Worm (Caenorhabditis elegans) whole organism, L4 larva: Measurements from ENCODE around the gene pap-3.

Experiments used
- D1046.2 ChIP-seq: fragments of 200-800 bp; sonication (Bioruptor generic); IDR thresholded peaks from 2 replicates; pipeline ENCODE4 v1.3.6; 2022; ENCODE audit warnings: missing genetic modification characterization, missing compliant biosample characterization
- F10B5.3 ChIP-seq: sonication (generic microtip); optimal IDR thresholded peaks from 2 replicates; lab custom pipeline; 2016; ENCODE audit warnings: mild to moderate bottlenecking, missing genetic modification characterization, missing compliant biosample characterization
- F37D6.2 ChIP-seq: sonication (generic microtip); optimal IDR thresholded peaks from 2 replicates; lab custom pipeline; 2016; ENCODE audit warnings: mild to moderate bottlenecking, missing genetic modification characterization, missing compliant biosample characterization
- F49E8.2 ChIP-seq: sonication (generic microtip); optimal IDR thresholded peaks from 2 replicates; lab custom pipeline; 2016; ENCODE audit warnings: missing compliant biosample characterization, mild to moderate bottlenecking, missing genetic modification characterization, borderline replicate concordance
- Y5F2A.4 ChIP-seq: fragments of 200-800 bp; sonication (Bioruptor generic); optimal IDR thresholded peaks from 2 replicates; lab custom pipeline; 2018; ENCODE audit warnings: mild to moderate bottlenecking, missing genetic modification characterization, missing compliant biosample characterization
- ZK337.2 ChIP-seq: fragments of 200-800 bp; sonication (Bioruptor generic); IDR thresholded peaks from 2 replicates; pipeline ENCODE4 v1.3.6; 2022; ENCODE audit warnings: missing genetic modification reagents, missing genetic modification characterization, missing compliant biosample characterization
- ZK546.5 ChIP-seq, 2 experiments: sonication (generic microtip); optimal IDR thresholded peaks; 2 replicates each; lab custom pipeline; 2017; ENCODE audit warnings: missing biosample characterization in 2 of 2, missing genetic modification characterization in 2 of 2
- aha-1 ChIP-seq: fragments of 150-350 bp; peaks from one replicate; lab custom pipeline; 2014; ENCODE audit warnings: missing biosample characterization, missing genetic modification characterization
- ama-1 ChIP-seq: fragments of 150-350 bp; optimal IDR thresholded peaks from 2 replicates; lab custom pipeline; 2014; ENCODE audit warnings: inconsistent platforms, mixed read lengths
- arid-1 ChIP-seq: fragments of 200-800 bp; sonication (Bioruptor generic); conservative IDR thresholded peaks from 2 replicates; pipeline ENCODE4 v1.3.6; 2022; ENCODE audit warnings: missing genetic modification reagents, missing genetic modification characterization, missing compliant biosample characterization
- ceh-44 ChIP-seq: fragments of 200-800 bp; sonication (Bioruptor generic); IDR thresholded peaks from 2 replicates; pipeline ENCODE4 v1.3.6; 2022; ENCODE audit warnings: missing genetic modification reagents, missing genetic modification characterization, missing compliant biosample characterization
- ces-1 ChIP-seq: fragments of 150-350 bp; sonication (generic microtip); optimal IDR thresholded peaks from 4 replicates; lab custom pipeline; 2014; ENCODE audit warnings: missing biosample characterization, missing genetic modification reagents, missing genetic modification characterization
- cey-2 ChIP-seq: sonication (generic microtip); optimal IDR thresholded peaks from 3 replicates; lab custom pipeline; 2017; ENCODE audit warnings: missing genetic modification characterization, mild to moderate bottlenecking, missing compliant biosample characterization, antibody characterized with exemption, borderline replicate concordance; ENCODE audit not compliant: insufficient read depth
- daf-12 ChIP-seq: fragments of 150-350 bp; optimal IDR thresholded peaks from 2 replicates; lab custom pipeline; 2014; ENCODE audit warnings: missing biosample characterization, missing genetic modification reagents, missing genetic modification characterization
- daf-19 ChIP-seq: fragments of 200-800 bp; sonication (Bioruptor generic); conservative IDR thresholded peaks from 2 replicates; pipeline ENCODE4 v1.3.6; 2022; ENCODE audit warnings: missing genetic modification characterization, missing compliant biosample characterization
- dmd-6 ChIP-seq: fragments of 200-800 bp; sonication (Bioruptor generic); IDR thresholded peaks from 2 replicates; pipeline ENCODE4 v1.3.6; 2022; ENCODE audit warnings: missing genetic modification reagents, missing genetic modification characterization, missing compliant biosample characterization
- dpl-1 ChIP-seq: fragments of 150-350 bp; optimal IDR thresholded peaks from 2 replicates; lab custom pipeline; 2014; ENCODE audit warnings: missing biosample characterization, missing genetic modification reagents, missing genetic modification characterization
- dve-1 ChIP-seq: sonication (generic microtip); optimal IDR thresholded peaks from 2 replicates; lab custom pipeline; 2017; ENCODE audit warnings: antibody characterized with exemption, mild to moderate bottlenecking, missing genetic modification characterization, missing compliant biosample characterization; ENCODE audit not compliant: insufficient read depth
- egl-43 ChIP-seq: fragments of 200-800 bp; sonication (Bioruptor generic); IDR thresholded peaks from 2 replicates; pipeline ENCODE4 v1.3.6; 2022; ENCODE audit warnings: missing genetic modification reagents, missing genetic modification characterization, missing compliant biosample characterization
- hlh-11 ChIP-seq: fragments of 200-800 bp; sonication (Bioruptor generic); optimal IDR thresholded peaks from 2 replicates; lab custom pipeline; 2018; ENCODE audit warnings: mild to moderate bottlenecking, missing genetic modification characterization, missing compliant biosample characterization
- hlh-30 ChIP-seq: sonication (generic microtip); optimal IDR thresholded peaks from 2 replicates; lab custom pipeline; 2017; ENCODE audit warnings: antibody characterized with exemption, mild to moderate bottlenecking, missing genetic modification characterization, missing compliant biosample characterization; ENCODE audit not compliant: insufficient read depth
- lin-15B ChIP-seq: fragments of 150-350 bp; sonication (generic microtip); optimal IDR thresholded peaks from 3 replicates; lab custom pipeline; 2014; ENCODE audit warnings: missing biosample characterization, missing genetic modification characterization
- lsy-2 ChIP-seq, 2 experiments: fragments of 150-350 bp in 1 of 2; sonication (generic microtip) in 1 of 2; optimal IDR thresholded peaks; 2 replicates each; lab custom pipeline; 2014 to 2017; ENCODE audit warnings: missing biosample characterization in 2 of 2, missing genetic modification characterization in 2 of 2
- madf-5 ChIP-seq, 2 experiments: fragments of 200-800 bp; sonication (Bioruptor generic); IDR thresholded peaks; 2 replicates each; pipeline ENCODE4 v1.3.6; 2022; ENCODE audit warnings: missing compliant biosample characterization in 2 of 2, missing genetic modification characterization in 2 of 2
- madf-9 ChIP-seq: fragments of 200-800 bp; sonication (Bioruptor generic); conservative IDR thresholded peaks from 2 replicates; pipeline ENCODE4 v1.3.6; 2022; ENCODE audit warnings: missing genetic modification reagents, missing genetic modification characterization, missing compliant biosample characterization
- mxl-2 ChIP-seq: fragments of 200-800 bp; sonication (Bioruptor generic); conservative IDR thresholded peaks from 2 replicates; pipeline ENCODE4 v1.3.6; 2022; ENCODE audit warnings: missing genetic modification reagents, missing genetic modification characterization, missing compliant biosample characterization
- nhr-10 ChIP-seq: fragments of 150-350 bp; optimal IDR thresholded peaks from 2 replicates; lab custom pipeline; 2014; ENCODE audit warnings: missing biosample characterization, missing genetic modification characterization
- nhr-102 ChIP-seq: sonication (generic microtip); optimal IDR thresholded peaks from 2 replicates; lab custom pipeline; 2016; ENCODE audit warnings: mild to moderate bottlenecking, missing genetic modification characterization, moderate library complexity, missing compliant biosample characterization
- nhr-11 ChIP-seq: fragments of 150-350 bp; optimal IDR thresholded peaks from 2 replicates; lab custom pipeline; 2014; ENCODE audit warnings: missing biosample characterization, missing genetic modification characterization
- nhr-28 ChIP-seq: fragments of 150-350 bp; optimal IDR thresholded peaks from 2 replicates; lab custom pipeline; 2014; ENCODE audit warnings: missing biosample characterization, missing genetic modification characterization
- nhr-41 ChIP-seq: fragments of 200-800 bp; sonication (Bioruptor generic); IDR thresholded peaks from 2 replicates; pipeline ENCODE4 v1.3.6; 2022; ENCODE audit warnings: missing genetic modification reagents, missing genetic modification characterization, missing compliant biosample characterization
- nhr-42 ChIP-seq: fragments of 200-800 bp; sonication (Bioruptor generic); IDR thresholded peaks from 2 replicates; pipeline ENCODE4 v1.3.6; 2022; ENCODE audit warnings: missing genetic modification characterization, missing compliant biosample characterization
- nhr-6 ChIP-seq: fragments of 150-350 bp; optimal IDR thresholded peaks from 2 replicates; lab custom pipeline; 2014; ENCODE audit warnings: missing biosample characterization, missing genetic modification characterization
- nhr-76 ChIP-seq: fragments of 150-350 bp; optimal IDR thresholded peaks from 2 replicates; lab custom pipeline; 2014; ENCODE audit warnings: missing biosample characterization, missing genetic modification characterization
- php-3 ChIP-seq: fragments of 200-800 bp; sonication (Bioruptor generic); IDR thresholded peaks from 2 replicates; pipeline ENCODE4 v1.3.6; 2022; ENCODE audit warnings: missing genetic modification reagents, missing genetic modification characterization, missing compliant biosample characterization
- pqm-1 ChIP-seq: sonication (generic microtip); optimal IDR thresholded peaks from 2 replicates; lab custom pipeline; 2017; ENCODE audit warnings: missing biosample characterization, missing genetic modification characterization
- rbr-2 ChIP-seq: sonication (generic microtip); optimal IDR thresholded peaks from 2 replicates; lab custom pipeline; 2016; ENCODE audit warnings: missing genotype, missing genetic modification characterization, missing compliant biosample characterization
- sdz-12 ChIP-seq: fragments of 200-800 bp; sonication (Bioruptor generic); optimal IDR thresholded peaks from 2 replicates; lab custom pipeline; 2018; ENCODE audit warnings: mild to moderate bottlenecking, missing genetic modification characterization, missing compliant biosample characterization
- set-16 ChIP-seq: fragments of 200-800 bp; sonication (Bioruptor generic); IDR thresholded peaks from 2 replicates; pipeline ENCODE4 v1.3.6; 2022; ENCODE audit warnings: missing genetic modification reagents, missing genetic modification characterization, missing compliant biosample characterization
- tra-1 ChIP-seq: fragments of 200-800 bp; sonication (Bioruptor generic); IDR thresholded peaks from 2 replicates; pipeline ENCODE4 v1.3.6; 2022; ENCODE audit warnings: missing genetic modification reagents, missing genetic modification characterization, missing compliant biosample characterization
- unc-130 ChIP-seq: sonication (generic microtip); optimal IDR thresholded peaks from 2 replicates; lab custom pipeline; 2016; ENCODE audit warnings: missing genetic modification reagents, missing genetic modification characterization, missing compliant biosample characterization
- unc-39 ChIP-seq: sonication (generic microtip); optimal IDR thresholded peaks from 2 replicates; lab custom pipeline; 2017; ENCODE audit warnings: missing biosample characterization, missing genetic modification characterization
- unc-62 ChIP-seq, 3 experiments: fragments of 150-350 bp in 1 of 3; sonication (generic microtip); optimal IDR thresholded peaks in 2 of 3; peaks in 1 of 3; 1 replicate in 1 of 3; 2 replicates in 2 of 3; lab custom pipeline; 2014 to 2017; ENCODE audit warnings: missing biosample characterization in 3 of 3, missing genetic modification characterization in 3 of 3, missing genetic modification reagents in 3 of 3, missing genotype in 1 of 3
- zip-11 ChIP-seq: fragments of 200-800 bp; sonication (Bioruptor generic); IDR thresholded peaks from 2 replicates; pipeline ENCODE4 v1.3.6; 2022; ENCODE audit warnings: missing genetic modification characterization, missing compliant biosample characterization

pap-3 gene

DNA sequence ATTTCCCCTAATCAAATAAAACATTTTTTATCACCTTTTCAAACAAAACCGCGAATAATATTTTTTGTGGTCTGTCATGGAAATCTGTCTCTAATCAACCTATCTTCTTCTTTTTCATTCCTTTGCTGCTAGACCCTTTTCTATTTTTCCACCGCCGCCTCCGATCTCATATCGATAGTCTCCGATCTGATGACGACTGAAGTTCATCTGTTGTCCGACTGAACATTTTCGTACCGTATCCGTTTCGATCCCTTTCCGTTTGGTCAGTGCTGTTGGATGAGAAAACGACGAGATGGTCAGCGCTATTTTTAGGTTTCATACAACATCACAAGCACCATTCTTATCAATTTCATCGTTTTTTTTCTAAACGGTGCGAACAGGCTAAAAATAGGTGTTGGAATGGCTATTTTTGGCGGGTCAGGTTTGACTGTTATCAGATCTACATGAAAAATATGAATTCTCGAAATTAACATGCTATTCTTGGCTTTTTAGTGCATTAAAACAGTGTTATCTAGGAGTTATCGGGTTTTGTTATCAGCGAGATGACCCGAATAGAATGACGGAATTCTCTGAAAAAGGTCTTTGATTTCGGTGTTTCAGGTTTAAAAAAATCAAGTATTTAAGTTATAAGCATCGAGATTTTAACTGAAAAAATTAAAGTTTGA, 20.3 kb upstream of the pap-3 start (continued):
- TF ChIP-seq lsy-2 (tag; optimal IDR thresholded peaks at IDR 0.05; lab: Kevin White, UChicago) = peak in 1 of 2 experiments; percentile 20
- no peak for TF ChIP-seq ZK337.2 (GFP tag; lab: Robert Waterston, UW)
- TF ChIP-seq set-16 (GFP tag; lab: Robert Waterston, UW) = no peak
- TF ChIP-seq hlh-30 (tag; lab: Kevin White, UChicago) = peak; percentile 29
- no peak for TF ChIP-seq F10B5.3
- TF ChIP-seq daf-19 (GFP tag; lab: Robert Waterston, UW) = no peak
- TF ChIP-seq dpl-1 = no peak
- TF ChIP-seq dmd-6 = peak; percentile 55
- no peak for TF ChIP-seq ces-1
- TF ChIP-seq nhr-28 (tag; lab: Kevin White, UChicago) = peak; percentile 85
- no peak for TF ChIP-seq nhr-11 (tag; lab: Kevin White, UChicago)
- no peak for TF ChIP-seq nhr-6 (tag; lab: Kevin White, UChicago)
- no peak for TF ChIP-seq ZK546.5 (tag; optimal IDR thresholded peaks at IDR 0.05; lab: Kevin White, UChicago)
- peak; percentile 83 for TF ChIP-seq hlh-11 (tag; lab: Kevin White, UChicago)
- TF ChIP-seq nhr-76 (tag; lab: Kevin White, UChicago) = peak; percentile 67
- no peak for TF ChIP-seq aha-1
- peak; percentile 54; the same call in 1 of the 2 replicates for TF ChIP-seq tra-1 (GFP tag; lab: Robert Waterston, UW)
- TF ChIP-seq zip-11 (GFP tag; lab: Robert Waterston, UW) = no peak
- TF ChIP-seq madf-5 (GFP tag; IDR thresholded peaks at IDR 0.05; lab: Robert Waterston, UW) = no peak
- TF ChIP-seq daf-12 (tag; lab: Kevin White, UChicago) = no peak

- no peak for TF ChIP-seq nhr-41
- no peak for TF ChIP-seq nhr-10 (tag; lab: Kevin White, UChicago)
- no peak for TF ChIP-seq nhr-102 (tag; lab: Kevin White, UChicago)
- no peak for TF ChIP-seq dve-1 (tag; lab: Kevin White, UChicago)
- no peak for TF ChIP-seq hlh-30 (tag; lab: Kevin White, UChicago)
- TF ChIP-seq Y5F2A.4 (GFP tag; lab: Kevin White, UChicago) = no peak
- TF ChIP-seq mxl-2 (GFP tag; lab: Robert Waterston, UW) = no peak
- no peak for TF ChIP-seq nhr-76 (tag; lab: Kevin White, UChicago)
- no peak for TF ChIP-seq unc-39
- TF ChIP-seq unc-130 (GFP tag; lab: Kevin White, UChicago) = no peak
- no peak for TF ChIP-seq nhr-6 (tag; lab: Kevin White, UChicago)
- TF ChIP-seq D1046.2 (GFP tag; lab: Robert Waterston, UW) = no peak
- no peak for TF ChIP-seq arid-1
Observed at ce11 chrII:11835208-11835607, 18.8 kb upstream of the pap-3 start, which contains the start of gene T27D12.6. Gene T27D12.6, plus strand, starts transcription at chrII:11835508.

DNA sequence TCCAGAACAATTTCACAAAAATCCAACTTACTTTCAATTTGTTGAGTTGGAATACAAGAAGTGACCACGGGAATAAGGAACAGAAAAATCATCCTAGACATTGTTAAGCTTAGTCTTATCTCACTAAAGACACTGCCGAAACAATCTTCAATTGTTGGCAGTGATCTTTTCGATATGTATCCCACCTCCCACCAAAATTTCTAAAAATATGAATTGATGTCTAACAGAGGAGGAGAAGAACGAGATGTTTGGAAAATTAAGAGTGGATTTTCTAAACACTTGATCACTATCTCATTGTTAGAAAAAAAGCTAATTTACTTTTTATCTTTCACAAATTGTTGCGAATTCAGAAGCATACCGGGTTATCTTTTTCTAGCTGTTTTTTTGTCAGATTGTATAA, 16.1 kb upstream of the pap-3 start, which contains the start of gene clec-144:
TSS of gene clec-144 (minus strand) at position 101 of the 400 bp plus-strand sequence.
- TF ChIP-seq unc-62 (GFP tag; optimal IDR thresholded peaks at IDR 0.05 in 1 of 2; lab: Kevin White, UChicago) (peak in 1 of 2 experiments; percentile 37), unc-62 (tag; optimal IDR thresholded peaks at IDR 0.05; lab: Kevin White, UChicago) (no peak), php-3 (GFP tag; lab: Robert Waterston, UW) (no peak), ama-1 (no peak), nhr-42 (no peak)

DNA sequence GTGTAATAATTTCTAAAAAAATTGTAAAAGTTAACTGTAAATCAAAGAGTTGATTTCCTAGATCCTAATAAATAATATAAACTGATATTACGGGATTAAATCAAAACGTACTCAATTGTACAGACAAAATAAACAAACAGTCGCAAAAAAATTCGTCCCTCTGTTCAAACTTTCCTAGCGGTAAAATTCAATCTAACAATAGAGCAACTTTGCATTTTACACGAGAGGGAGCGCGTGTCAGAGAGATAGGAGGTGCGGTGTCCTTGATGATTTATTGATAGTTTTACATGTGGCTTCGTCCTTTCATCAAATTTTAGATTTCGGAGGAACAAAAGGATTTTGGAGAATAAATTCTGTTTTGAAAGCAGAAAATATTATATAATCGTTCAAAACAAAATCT, 14.2 kb upstream of the pap-3 start:
- TF ChIP-seq pqm-1 (tag; lab: Kevin White, UChicago) (peak; percentile 32), rbr-2 (tag; lab: Kevin White, UChicago) (no peak), ZK337.2 (GFP tag; lab: Robert Waterston, UW) (no peak), F37D6.2 (no peak), lin-15B (no peak), madf-9 (GFP tag; lab: Robert Waterston, UW) (no peak), F49E8.2 (tag; lab: Kevin White, UChicago) (no peak), egl-43 (GFP tag; lab: Robert Waterston, UW) (no peak), cey-2 (tag; lab: Kevin White, UChicago) (no peak), nhr-42 (no peak), sdz-12 (GFP tag; lab: Kevin White, UChicago) (no peak), ceh-44 (GFP tag; lab: Robert Waterston, UW) (no peak), set-16 (GFP tag; lab: Robert Waterston, UW) (no peak), unc-62 (GFP tag; optimal IDR thresholded peaks at IDR 0.05 in 1 of 2; lab: Kevin White, UChicago) (peak in 1 of 2 experiments; percentile 95), unc-62 (tag; optimal IDR thresholded peaks at IDR 0.05; lab: Kevin White, UChicago) (no peak), zip-11 (GFP tag; lab: Robert Waterston, UW) (no peak), F10B5.3 (no peak)
